Worm (Caenorhabditis elegans) whole organism, L4 larva: ENCODE data around the gene unc-47.
A peak's percentile ranks its signal among the peaks of the same experiment; 100 is the strongest.
"Not testable (repeated sequence)": the region's sequence is repeated elsewhere in the genome, so short reads cannot be mapped to it uniquely, and the experiment has no call there.

ENCODE experiments used
- D1046.2 ChIP-seq: fragments of 200-800 bp; sonication (Bioruptor generic); IDR thresholded peaks from 2 replicates; pipeline ENCODE4 v1.3.6; 2022; ENCODE audit warnings: missing genetic modification characterization, missing compliant biosample characterization
- F10B5.3 ChIP-seq: sonication (generic microtip); optimal IDR thresholded peaks from 2 replicates; lab custom pipeline; 2016; ENCODE audit warnings: mild to moderate bottlenecking, missing genetic modification characterization, missing compliant biosample characterization
- F49E8.2 ChIP-seq: sonication (generic microtip); optimal IDR thresholded peaks from 2 replicates; lab custom pipeline; 2016; ENCODE audit warnings: missing compliant biosample characterization, mild to moderate bottlenecking, missing genetic modification characterization, borderline replicate concordance
- R02D3.7 ChIP-seq: fragments of 150-350 bp; sonication (generic microtip); optimal IDR thresholded peaks from 3 replicates; lab custom pipeline; 2014; ENCODE audit warnings: missing biosample characterization, missing genetic modification characterization
- T20F7.1 ChIP-seq: fragments of 200-800 bp; sonication (Bioruptor generic); optimal IDR thresholded peaks from 2 replicates; lab custom pipeline; 2018; ENCODE audit warnings: mild to moderate bottlenecking, missing genetic modification characterization, missing compliant biosample characterization
- Y5F2A.4 ChIP-seq: fragments of 200-800 bp; sonication (Bioruptor generic); optimal IDR thresholded peaks from 2 replicates; lab custom pipeline; 2018; ENCODE audit warnings: mild to moderate bottlenecking, missing genetic modification characterization, missing compliant biosample characterization
- ZK546.5 ChIP-seq, 2 experiments: sonication (generic microtip); optimal IDR thresholded peaks; 2 replicates each; lab custom pipeline; 2017; ENCODE audit warnings: missing biosample characterization in 2 of 2, missing genetic modification characterization in 2 of 2
- ceh-20 ChIP-seq: fragments of 200-800 bp; sonication (Bioruptor generic); IDR thresholded peaks from 2 replicates; pipeline ENCODE4 v1.3.6; 2022; ENCODE audit warnings: missing genetic modification reagents, missing genetic modification characterization, missing compliant biosample characterization
- ceh-32 ChIP-seq: sonication (generic microtip); optimal IDR thresholded peaks from 2 replicates; lab custom pipeline; 2016; ENCODE audit warnings: mild to moderate bottlenecking, missing genetic modification characterization, missing compliant biosample characterization; ENCODE audit not compliant: poor library complexity
- ceh-44 ChIP-seq: fragments of 200-800 bp; sonication (Bioruptor generic); IDR thresholded peaks from 2 replicates; pipeline ENCODE4 v1.3.6; 2022; ENCODE audit warnings: missing genetic modification reagents, missing genetic modification characterization, missing compliant biosample characterization
- ceh-82 ChIP-seq: sonication (generic microtip); optimal IDR thresholded peaks from 2 replicates; lab custom pipeline; 2017; ENCODE audit warnings: missing biosample characterization, missing genetic modification characterization
- ctbp-1 ChIP-seq: fragments of 200-800 bp; sonication (Bioruptor generic); IDR thresholded peaks from 2 replicates; pipeline ENCODE4 v1.3.6; 2022; ENCODE audit warnings: missing genetic modification reagents, missing genetic modification characterization, missing compliant biosample characterization
- dmd-6 ChIP-seq: fragments of 200-800 bp; sonication (Bioruptor generic); IDR thresholded peaks from 2 replicates; pipeline ENCODE4 v1.3.6; 2022; ENCODE audit warnings: missing genetic modification reagents, missing genetic modification characterization, missing compliant biosample characterization
- dpl-1 ChIP-seq: fragments of 150-350 bp; optimal IDR thresholded peaks from 2 replicates; lab custom pipeline; 2014; ENCODE audit warnings: missing biosample characterization, missing genetic modification reagents, missing genetic modification characterization
- dve-1 ChIP-seq: sonication (generic microtip); optimal IDR thresholded peaks from 2 replicates; lab custom pipeline; 2017; ENCODE audit warnings: antibody characterized with exemption, mild to moderate bottlenecking, missing genetic modification characterization, missing compliant biosample characterization; ENCODE audit not compliant: insufficient read depth
- egl-27 ChIP-seq: sonication (generic microtip); optimal IDR thresholded peaks from 3 replicates; lab custom pipeline; 2017; ENCODE audit warnings: missing biosample characterization, missing genetic modification reagents, missing genetic modification characterization
- gei-8 ChIP-seq: fragments of 200-800 bp; sonication (Bioruptor generic); optimal IDR thresholded peaks from 2 replicates; lab custom pipeline; 2018; ENCODE audit warnings: mild to moderate bottlenecking, missing genetic modification characterization, missing compliant biosample characterization
- hif-1 ChIP-seq, 2 experiments: sonication (generic microtip); optimal IDR thresholded peaks; 2 replicates each; lab custom pipeline; 2016 to 2017; ENCODE audit warnings: missing compliant biosample characterization in 2 of 2, missing genetic modification characterization in 2 of 2, missing genetic modification reagents in 2 of 2, missing genotype in 2 of 2, mild to moderate bottlenecking in 1 of 2
- hlh-30 ChIP-seq: sonication (generic microtip); optimal IDR thresholded peaks from 2 replicates; lab custom pipeline; 2017; ENCODE audit warnings: antibody characterized with exemption, mild to moderate bottlenecking, missing genetic modification characterization, missing compliant biosample characterization; ENCODE audit not compliant: insufficient read depth
- lim-7 ChIP-seq: fragments of 200-800 bp; sonication (Bioruptor generic); IDR thresholded peaks from 2 replicates; pipeline ENCODE4 v1.3.6; 2022; ENCODE audit warnings: missing genetic modification characterization, missing compliant biosample characterization
- lin-13 ChIP-seq: fragments of 150-350 bp; optimal IDR thresholded peaks from 2 replicates; lab custom pipeline; 2014; ENCODE audit warnings: missing biosample characterization, missing genetic modification reagents, missing genetic modification characterization
- lin-29 ChIP-seq: fragments of 200-800 bp; sonication (Bioruptor generic); IDR thresholded peaks from 2 replicates; pipeline ENCODE4 v1.3.6; 2022; ENCODE audit warnings: missing genetic modification reagents, missing genetic modification characterization, missing compliant biosample characterization
- lin-39 ChIP-seq: fragments of 150-350 bp; optimal IDR thresholded peaks from 2 replicates; lab custom pipeline; 2014; ENCODE audit warnings: missing biosample characterization, missing genetic modification reagents, missing genetic modification characterization
- mdt-29 ChIP-seq: fragments of 200-800 bp; sonication (Bioruptor generic); IDR thresholded peaks from 2 replicates; pipeline ENCODE4 v1.3.6; 2022; ENCODE audit warnings: missing genetic modification reagents, missing genetic modification characterization, missing compliant biosample characterization
- mxl-3 ChIP-seq: fragments of 200-800 bp; sonication (Bioruptor generic); optimal IDR thresholded peaks from 2 replicates; lab custom pipeline; 2018; ENCODE audit warnings: mild to moderate bottlenecking, missing genetic modification characterization, missing compliant biosample characterization
- nhr-111 ChIP-seq: fragments of 200-800 bp; sonication (Bioruptor generic); optimal IDR thresholded peaks from 2 replicates; lab custom pipeline; 2018; ENCODE audit warnings: mild to moderate bottlenecking, missing genetic modification characterization, missing compliant biosample characterization
- nhr-237 ChIP-seq: sonication (generic microtip); optimal IDR thresholded peaks from 2 replicates; lab custom pipeline; 2017; ENCODE audit warnings: missing biosample characterization, missing genetic modification characterization
- nhr-41 ChIP-seq: fragments of 200-800 bp; sonication (Bioruptor generic); IDR thresholded peaks from 2 replicates; pipeline ENCODE4 v1.3.6; 2022; ENCODE audit warnings: missing genetic modification reagents, missing genetic modification characterization, missing compliant biosample characterization
- nhr-48 ChIP-seq: sonication (generic microtip); optimal IDR thresholded peaks from 2 replicates; lab custom pipeline; 2016; ENCODE audit warnings: mild to moderate bottlenecking, missing genetic modification characterization, missing compliant biosample characterization
- nhr-6 ChIP-seq: fragments of 150-350 bp; optimal IDR thresholded peaks from 2 replicates; lab custom pipeline; 2014; ENCODE audit warnings: missing biosample characterization, missing genetic modification characterization
- pha-4 ChIP-seq, 2 experiments: fragments of 150-350 bp in 1 of 2; fragments of 200-800 bp in 1 of 2; sonication (Bioruptor generic) in 1 of 2; IDR thresholded peaks in 1 of 2; optimal IDR thresholded peaks in 1 of 2; 2 replicates each; pipeline versions ENCODE4 v1.3.6 to Lab custom; 2014 to 2022; ENCODE audit warnings: missing genetic modification characterization in 2 of 2, missing genetic modification reagents in 2 of 2, missing biosample characterization in 1 of 2, missing compliant biosample characterization in 1 of 2
- saeg-2 ChIP-seq: fragments of 200-800 bp; sonication (Bioruptor generic); IDR thresholded peaks from 2 replicates; pipeline ENCODE4 v1.3.6; 2022; ENCODE audit warnings: missing genetic modification reagents, missing genetic modification characterization, missing compliant biosample characterization
- set-16 ChIP-seq: fragments of 200-800 bp; sonication (Bioruptor generic); IDR thresholded peaks from 2 replicates; pipeline ENCODE4 v1.3.6; 2022; ENCODE audit warnings: missing genetic modification reagents, missing genetic modification characterization, missing compliant biosample characterization
- skn-1 ChIP-seq: fragments of 150-350 bp; optimal IDR thresholded peaks from 2 replicates; lab custom pipeline; 2014; ENCODE audit warnings: missing biosample characterization, missing genetic modification characterization
- snpc-1.2 ChIP-seq: fragments of 200-800 bp; sonication (Bioruptor generic); IDR thresholded peaks from 2 replicates; pipeline ENCODE4 v1.3.6; 2022; ENCODE audit warnings: missing genetic modification reagents, missing genetic modification characterization, missing compliant biosample characterization
- tag-97 ChIP-seq: fragments of 200-800 bp; sonication (Bioruptor generic); IDR thresholded peaks from 2 replicates; pipeline ENCODE4 v1.3.6; 2022; ENCODE audit warnings: missing genetic modification characterization, missing compliant biosample characterization
- tra-1 ChIP-seq: fragments of 200-800 bp; sonication (Bioruptor generic); IDR thresholded peaks from 2 replicates; pipeline ENCODE4 v1.3.6; 2022; ENCODE audit warnings: missing genetic modification reagents, missing genetic modification characterization, missing compliant biosample characterization
- unc-39 ChIP-seq: sonication (generic microtip); optimal IDR thresholded peaks from 2 replicates; lab custom pipeline; 2017; ENCODE audit warnings: missing biosample characterization, missing genetic modification characterization
- unc-62 ChIP-seq, 3 experiments: fragments of 150-350 bp in 1 of 3; sonication (generic microtip); optimal IDR thresholded peaks in 2 of 3; peaks in 1 of 3; 1 replicate in 1 of 3; 2 replicates in 2 of 3; lab custom pipeline; 2014 to 2017; ENCODE audit warnings: missing biosample characterization in 3 of 3, missing genetic modification characterization in 3 of 3, missing genetic modification reagents in 3 of 3, missing genotype in 1 of 3
- zag-1 ChIP-seq: fragments of 150-350 bp; optimal IDR thresholded peaks from 2 replicates; lab custom pipeline; 2014; ENCODE audit warnings: missing biosample characterization, missing genetic modification characterization
- zfp-2 ChIP-seq: sonication (generic microtip); optimal IDR thresholded peaks from 2 replicates; lab custom pipeline; 2016; ENCODE audit warnings: mild to moderate bottlenecking, missing genetic modification characterization, missing compliant biosample characterization
- zip-11 ChIP-seq: fragments of 200-800 bp; sonication (Bioruptor generic); IDR thresholded peaks from 2 replicates; pipeline ENCODE4 v1.3.6; 2022; ENCODE audit warnings: missing genetic modification characterization, missing compliant biosample characterization
- zip-2 ChIP-seq: fragments of 150-350 bp; optimal IDR thresholded peaks from 2 replicates; lab custom pipeline; 2014; ENCODE audit warnings: missing biosample characterization, missing genetic modification characterization

Gene unc-47

ce11 chrIII:10186160-10186559, at the start of gene unc-47:
unc-47 (minus strand) TSS chrIII:10186260.
- TF ChIP-seq nhr-6 (tag; lab: Kevin White, UChicago): no peak
- no peak for TF ChIP-seq skn-1
- no peak for TF ChIP-seq ceh-44 (GFP tag; lab: Robert Waterston, UW)
- no peak for TF ChIP-seq ctbp-1 (GFP tag; lab: Robert Waterston, UW)
- TF ChIP-seq unc-62 (GFP tag; optimal IDR thresholded peaks at IDR 0.05 in 1 of 2; lab: Kevin White, UChicago): peak in 1 of 2 experiments; percentile 49
- no peak for TF ChIP-seq unc-62 (tag; optimal IDR thresholded peaks at IDR 0.05; lab: Kevin White, UChicago)
- TF ChIP-seq nhr-237: no peak
- TF ChIP-seq pha-4 (GFP tag; IDR thresholded peaks at IDR 0.05; lab: Robert Waterston, UW): no peak
- TF ChIP-seq pha-4 (tag; optimal IDR thresholded peaks at IDR 0.05; lab: Kevin White, UChicago): no peak

ce11 chrIII:10233979-10234378, 47.9 kb upstream of the unc-47 start, which contains the start of gene paml-1:
paml-1 (minus strand) TSS chrIII:10234079.
- no peak for TF ChIP-seq zfp-2
- no peak for TF ChIP-seq hif-1 (tag; optimal IDR thresholded peaks at IDR 0.05; lab: Kevin White, UChicago)
- TF ChIP-seq tra-1: no peak
- no peak for TF ChIP-seq tag-97 (GFP tag; lab: Robert Waterston, UW)
- TF ChIP-seq nhr-41 (GFP tag; lab: Robert Waterston, UW): no peak
- TF ChIP-seq set-16 (GFP tag; lab: Robert Waterston, UW): no peak
- no peak for TF ChIP-seq hlh-30 (tag; lab: Kevin White, UChicago)
- no peak for TF ChIP-seq dmd-6 (GFP tag; lab: Robert Waterston, UW)
- no peak for TF ChIP-seq lim-7 (GFP tag; lab: Robert Waterston, UW)
- TF ChIP-seq D1046.2 (GFP tag; lab: Robert Waterston, UW): no peak
- no peak for TF ChIP-seq ZK546.5 (tag; optimal IDR thresholded peaks at IDR 0.05; lab: Kevin White, UChicago)
- TF ChIP-seq ceh-32 (tag; lab: Kevin White, UChicago): no peak
- TF ChIP-seq saeg-2 (GFP tag; lab: Robert Waterston, UW): no peak
- TF ChIP-seq zag-1 (tag; lab: Kevin White, UChicago): no peak
- TF ChIP-seq lin-39 (tag; lab: Kevin White, UChicago): no peak
- TF ChIP-seq gei-8 (GFP tag; lab: Kevin White, UChicago): no peak
- TF ChIP-seq F10B5.3 (tag; lab: Kevin White, UChicago): no peak
- no peak for TF ChIP-seq nhr-48 (tag; lab: Kevin White, UChicago)

ce11 chrIII:10231641-10232040, 45.6 kb upstream of the unc-47 start:
- TF ChIP-seq Y5F2A.4 (GFP tag; lab: Kevin White, UChicago): no peak
- peak in 1 of 2 experiments; percentile 94 for TF ChIP-seq unc-62 (GFP tag; optimal IDR thresholded peaks at IDR 0.05 in 1 of 2; lab: Kevin White, UChicago)
- TF ChIP-seq unc-62 (tag; optimal IDR thresholded peaks at IDR 0.05; lab: Kevin White, UChicago): no peak

ce11 chrIII:10221860-10222259, 35.8 kb upstream of the unc-47 start, which contains the start of gene Y70G10A.4:
Y70G10A.4 (plus strand) TSS chrIII:10222160.
- TF ChIP-seq snpc-1.2 (GFP tag; lab: Robert Waterston, UW); ceh-20 (GFP tag; lab: Robert Waterston, UW); dpl-1 (GFP tag; lab: Kevin White, UChicago): not testable (repeated sequence)

ce11 chrIII:10218587-10218986, 32.5 kb upstream of the unc-47 start, which contains the start of the genes rde-4 and cox-14:
rde-4 (minus strand) TSS chrIII:10218646.
cox-14 (plus strand) TSS chrIII:10218942.
- TF ChIP-seq T20F7.1: no peak
- TF ChIP-seq nhr-111 (GFP tag; lab: Kevin White, UChicago): no peak
- TF ChIP-seq zip-2 (tag; lab: Kevin White, UChicago): no peak
- no peak for TF ChIP-seq lin-29 (GFP tag; lab: Robert Waterston, UW)
- no peak for TF ChIP-seq zip-11 (GFP tag; lab: Robert Waterston, UW)
- peak; percentile 88 for TF ChIP-seq hlh-30 (tag; lab: Kevin White, UChicago)
- no peak for TF ChIP-seq tra-1
- TF ChIP-seq R02D3.7 (tag; lab: Kevin White, UChicago): no peak
- TF ChIP-seq mxl-3 (GFP tag; lab: Kevin White, UChicago): no peak
- peak; percentile 9 for TF ChIP-seq egl-27 (tag; lab: Kevin White, UChicago)
- no peak for TF ChIP-seq ceh-82
- TF ChIP-seq ceh-32 (tag; lab: Kevin White, UChicago): no peak
- no peak for TF ChIP-seq mdt-29
- no peak for TF ChIP-seq unc-39
- peak; percentile 78 for TF ChIP-seq dve-1 (tag; lab: Kevin White, UChicago)
- TF ChIP-seq F49E8.2 (tag; lab: Kevin White, UChicago): no peak
- TF ChIP-seq lin-13 (GFP tag; lab: Kevin White, UChicago): peak; percentile 68
